ENCODE assay signal across 1 fruit fly cellular context in the genomic region with DNA sequence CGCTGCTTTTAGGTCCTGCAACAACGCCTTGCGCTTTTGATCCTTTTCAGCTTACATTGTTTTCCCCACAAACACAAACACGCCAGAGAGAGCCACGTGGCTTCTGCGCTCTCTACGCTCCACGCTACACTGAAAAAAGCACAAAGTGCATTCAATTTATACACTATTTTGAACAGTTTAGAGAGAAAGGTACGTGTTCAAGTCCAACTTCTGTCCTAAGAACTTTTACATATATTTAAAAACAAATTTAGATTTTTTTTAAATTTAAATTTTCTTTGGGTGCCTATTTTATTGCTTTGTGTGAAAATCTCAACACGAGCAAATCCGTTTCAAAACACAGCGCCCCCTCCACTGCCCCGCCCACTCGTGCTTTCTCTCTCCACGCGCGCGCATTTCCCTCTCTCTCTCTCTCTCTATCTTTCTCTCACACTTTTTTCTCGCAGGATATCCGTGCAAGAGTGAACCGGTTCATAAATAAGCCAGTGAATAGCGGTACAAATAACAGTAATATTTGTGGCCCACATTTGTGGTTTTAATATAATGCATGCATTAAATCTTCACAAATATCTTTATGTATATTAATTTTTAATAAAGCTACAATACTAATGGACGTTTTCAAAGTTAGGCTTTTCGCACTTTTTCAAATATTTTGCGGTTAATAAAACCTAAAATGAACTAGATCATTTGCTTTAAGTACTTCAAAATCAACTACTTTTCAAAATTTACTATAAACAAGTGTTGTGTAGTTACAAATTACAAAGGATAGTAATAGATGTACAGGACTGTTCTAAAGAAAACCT.
TF ChIP-seq lines count a peak whose summit lies in the region.

No protein-coding gene starts in this region.

TF ChIP-seq in whole organism, embryonic, 481 proteins besides CTCF, POLR2A, EP300 and RAD21 (continued from another document and continues in another):
- TF ChIP-seq unpg (GFP tag; optimal IDR thresholded peaks at IDR 0.05; lab: Kevin White, UChicago) (peak; percentile 88), cad (GFP tag; optimal IDR thresholded peaks at IDR 0.05; lab: Kevin White, UChicago) (no peak), CG14667 (GFP tag; IDR thresholded peaks at IDR 0.05; lab: Robert Waterston, UW) (peak; percentile 71), Sry-δ (GFP tag; optimal IDR thresholded peaks at IDR 0.05; lab: Kevin White, UChicago) (no peak), fd3F (GFP tag; optimal IDR thresholded peaks at IDR 0.05; lab: Kevin White, UChicago) (peak; percentile 74), CG2889 (GFP tag; IDR thresholded peaks at IDR 0.05; lab: Robert Waterston, UW) (peak; percentile 73), mam (GFP tag; optimal IDR thresholded peaks at IDR 0.05; lab: Kevin White, UChicago) (peak; percentile 70), BtbVII (GFP tag; optimal IDR thresholded peaks at IDR 0.05; lab: Kevin White, UChicago) (peak; percentile 81), CG31388 (GFP tag; optimal IDR thresholded peaks at IDR 0.05; lab: Kevin White, UChicago) (peak; percentile 59), gro (GFP tag; optimal IDR thresholded peaks at IDR 0.05; lab: Kevin White, UChicago) (peak; percentile 46), seq (GFP tag; IDR thresholded peaks at IDR 0.05; lab: Robert Waterston, UW) (peak; percentile 86), ham (GFP tag; IDR thresholded peaks at IDR 0.05; lab: Robert Waterston, UW) (0 out of 2 replicates have a peak, but pooled peaks have one; percentile 41), Dbx (GFP tag; IDR thresholded peaks at IDR 0.05; lab: Robert Waterston, UW) (peak; percentile 91), Gug (GFP tag; IDR thresholded peaks at IDR 0.05; lab: Robert Waterston, UW) (peak; percentile 67; the same call in 2 of the 4 replicates), Doc3 (GFP tag; IDR thresholded peaks at IDR 0.05; lab: Robert Waterston, UW; ENCODE audit: partially characterized antibody) (no peak), CG9817 (tag; optimal IDR thresholded peaks at IDR 0.05; lab: Kevin White, UChicago) (peak; percentile 57), GATAe (GFP tag; conservative IDR thresholded peaks at IDR 0.05; lab: Robert Waterston, UW) (peak; percentile 21; the same call in 1 of the 2 replicates), CG1832 (GFP tag; optimal IDR thresholded peaks at IDR 0.05; lab: Kevin White, UChicago) (peak; percentile 33), tx (GFP tag; optimal IDR thresholded peaks at IDR 0.05; lab: Kevin White, UChicago) (peak; percentile 8), mld (GFP tag; IDR thresholded peaks at IDR 0.05; lab: Robert Waterston, UW; ENCODE audit: partially characterized antibody) (no peak), CG17802 (tag; optimal IDR thresholded peaks at IDR 0.05; lab: Kevin White, UChicago) (peak; percentile 47), CG7963 (GFP tag; IDR thresholded peaks at IDR 0.05; lab: Robert Waterston, UW; ENCODE audit: partially characterized antibody) (no peak), CG5245 (GFP tag; optimal IDR thresholded peaks at IDR 0.05; lab: Kevin White, UChicago) (peak; percentile 71), CG7556 (GFP tag; optimal IDR thresholded peaks at IDR 0.05; lab: Kevin White, UChicago) (peak; percentile 89), Oli (tag; optimal IDR thresholded peaks at IDR 0.05; lab: Kevin White, UChicago) (peak; percentile 82), CG6854 (GFP tag; optimal IDR thresholded peaks at IDR 0.05; lab: Kevin White, UChicago) (peak; percentile 81), Lhr (GFP tag; optimal IDR thresholded peaks at IDR 0.05; lab: Kevin White, UChicago) (peak; percentile 26), C15 (GFP tag; IDR thresholded peaks at IDR 0.05; lab: Robert Waterston, UW) (peak; percentile 69; the same call in 1 of the 3 replicates), CG13296 (GFP tag; optimal IDR thresholded peaks at IDR 0.05; lab: Kevin White, UChicago) (peak; percentile 84), CG17568 (GFP tag; optimal IDR thresholded peaks at IDR 0.05; lab: Kevin White, UChicago) (peak; percentile 71), ttk (GFP tag; IDR thresholded peaks at IDR 0.05; lab: Robert Waterston, UW) (peak; percentile 74), Usf (GFP tag; optimal IDR thresholded peaks at IDR 0.05; lab: Kevin White, UChicago) (peak; percentile 27), row (GFP tag; IDR thresholded peaks at IDR 0.05; lab: Robert Waterston, UW) (peak; percentile 92), ken (GFP tag; IDR thresholded peaks at IDR 0.05; lab: Robert Waterston, UW) (peak; percentile 90), CG18764 (GFP tag; optimal IDR thresholded peaks at IDR 0.05; lab: Kevin White, UChicago) (peak; percentile 34), toy (GFP tag; IDR thresholded peaks at IDR 0.05; lab: Robert Waterston, UW) (peak; percentile 63; the same call in 1 of the 2 replicates), tgo (GFP tag; IDR thresholded peaks at IDR 0.05; lab: Robert Waterston, UW) (peak; percentile 86), ems (GFP tag; optimal IDR thresholded peaks at IDR 0.05; lab: Kevin White, UChicago) (peak; percentile 58), Side (GFP tag; optimal IDR thresholded peaks at IDR 0.05; lab: Kevin White, UChicago) (peak; percentile 57), fd64A (GFP tag; optimal IDR thresholded peaks at IDR 0.05; lab: Kevin White, UChicago) (peak; percentile 49), slp2 (GFP tag; optimal IDR thresholded peaks at IDR 0.05; lab: Kevin White, UChicago) (peak; percentile 26), fd96Cb (tag; optimal IDR thresholded peaks at IDR 0.05; lab: Kevin White, UChicago) (peak; percentile 82), oc (tag; optimal IDR thresholded peaks at IDR 0.05; lab: Kevin White, UChicago) (peak; percentile 85), CG8089 (GFP tag; optimal IDR thresholded peaks at IDR 0.05; lab: Kevin White, UChicago) (no peak), nmo (GFP tag; optimal IDR thresholded peaks at IDR 0.05; lab: Kevin White, UChicago) (peak; percentile 83), CG34422 (GFP tag; IDR thresholded peaks at IDR 0.05; lab: Robert Waterston, UW) (peak; percentile 84), Sox100B (GFP tag; optimal IDR thresholded peaks at IDR 0.05; lab: Kevin White, UChicago) (peak; percentile 77), CG17359 (tag; optimal IDR thresholded peaks at IDR 0.05; lab: Kevin White, UChicago) (peak; percentile 90), CG2202 (tag; optimal IDR thresholded peaks at IDR 0.05; lab: Kevin White, UChicago) (peak; percentile 60), CG9727 (GFP tag; optimal IDR thresholded peaks at IDR 0.05; lab: Kevin White, UChicago) (peak; percentile 82), Hey (tag; optimal IDR thresholded peaks at IDR 0.05; lab: Kevin White, UChicago) (no peak), CG16815 (GFP tag; optimal IDR thresholded peaks at IDR 0.05; lab: Kevin White, UChicago) (peak; percentile 61), zfh1 (GFP tag; IDR thresholded peaks at IDR 0.05; lab: Robert Waterston, UW) (peak; percentile 85), h (optimal IDR thresholded peaks at IDR 0.05; lab: Kevin White, UChicago) (no peak), Hr39 (optimal IDR thresholded peaks at IDR 0.05; lab: Kevin White, UChicago) (no peak), CG7987 (GFP tag; optimal IDR thresholded peaks at IDR 0.05; lab: Kevin White, UChicago) (peak; percentile 59), Six4 (GFP tag; optimal IDR thresholded peaks at IDR 0.05; lab: Kevin White, UChicago) (peak; percentile 70), Chrac-16 (GFP tag; optimal IDR thresholded peaks at IDR 0.05; lab: Kevin White, UChicago) (peak; percentile 69), CG3995 (GFP tag; optimal IDR thresholded peaks at IDR 0.05; lab: Kevin White, UChicago) (no peak), gfzf (GFP tag; optimal IDR thresholded peaks at IDR 0.05; lab: Kevin White, UChicago) (no peak), grn (GFP tag; optimal IDR thresholded peaks at IDR 0.05; lab: Kevin White, UChicago) (no peak), sisA (GFP tag; IDR thresholded peaks at IDR 0.05; lab: Robert Waterston, UW) (peak; percentile 85), Xrp1 (GFP tag; IDR thresholded peaks at IDR 0.05; lab: Robert Waterston, UW) (peak; percentile 90), tna (GFP tag; IDR thresholded peaks at IDR 0.05; lab: Robert Waterston, UW; ENCODE audit: partially characterized antibody) (no peak), CG10147 (GFP tag; optimal IDR thresholded peaks at IDR 0.05; lab: Kevin White, UChicago) (peak; percentile 82), Dref (GFP tag; IDR thresholded peaks at IDR 0.05; lab: Robert Waterston, UW) (no peak), CG13624 (GFP tag; optimal IDR thresholded peaks at IDR 0.05; lab: Kevin White, UChicago) (peak; percentile 60), run (tag; optimal IDR thresholded peaks at IDR 0.05; lab: Kevin White, UChicago) (peak; percentile 74), D (optimal IDR thresholded peaks at IDR 0.05; lab: Kevin White, UChicago) (no peak), D (GFP tag; optimal IDR thresholded peaks at IDR 0.05; lab: Kevin White, UChicago) (peak; percentile 78), sc (optimal IDR thresholded peaks at IDR 0.05; lab: Kevin White, UChicago) (no peak), sc (GFP tag; optimal IDR thresholded peaks at IDR 0.05; lab: Kevin White, UChicago) (peak; percentile 69), Meics (GFP tag; optimal IDR thresholded peaks at IDR 0.05; lab: Kevin White, UChicago) (peak; percentile 88), pum (GFP tag; optimal IDR thresholded peaks at IDR 0.05; lab: Kevin White, UChicago) (peak; percentile 30), Hmx (GFP tag; optimal IDR thresholded peaks at IDR 0.05; lab: Kevin White, UChicago) (no peak), ftz-f1 (GFP tag; optimal IDR thresholded peaks at IDR 0.05; lab: Kevin White, UChicago) (no peak), Ets65A (GFP tag; lab: Kevin White, UChicago) (peak; percentile 92), CG16813 (GFP tag; IDR thresholded peaks at IDR 0.05; lab: Robert Waterston, UW; ENCODE audit: partially characterized antibody) (no peak), Lim3 (GFP tag; IDR thresholded peaks at IDR 0.05; lab: Robert Waterston, UW) (no peak), schlank (tag; optimal IDR thresholded peaks at IDR 0.05; lab: Kevin White, UChicago) (peak; percentile 43), CG6272 (GFP tag; IDR thresholded peaks at IDR 0.05; lab: Robert Waterston, UW) (peak; percentile 85), kay (GFP tag; optimal IDR thresholded peaks at IDR 0.05; lab: Kevin White, UChicago) (peak; percentile 12), dimm (GFP tag; IDR thresholded peaks at IDR 0.05; lab: Robert Waterston, UW) (0 out of 2 replicates have a peak, but pooled peaks have one; percentile 48), otp (GFP tag; IDR thresholded peaks at IDR 0.05; lab: Robert Waterston, UW) (peak; percentile 82), CG12299 (tag; optimal IDR thresholded peaks at IDR 0.05; lab: Kevin White, UChicago) (peak; percentile 74), Hand (GFP tag; optimal IDR thresholded peaks at IDR 0.05; lab: Kevin White, UChicago) (peak; percentile 84), gsb (GFP tag; IDR thresholded peaks at IDR 0.05; lab: Robert Waterston, UW) (peak; percentile 78), CG17612 (GFP tag; IDR thresholded peaks at IDR 0.05; lab: Robert Waterston, UW) (peak; percentile 68), dati (GFP tag; IDR thresholded peaks at IDR 0.05; lab: Robert Waterston, UW) (peak; percentile 59), insv (GFP tag; optimal IDR thresholded peaks at IDR 0.05; lab: Kevin White, UChicago) (no peak), CG13775 (GFP tag; optimal IDR thresholded peaks at IDR 0.05; lab: Kevin White, UChicago) (peak; percentile 77), CG43689 (GFP tag; IDR thresholded peaks at IDR 0.05; lab: Robert Waterston, UW) (peak; percentile 63), eve (GFP tag; optimal IDR thresholded peaks at IDR 0.05; lab: Kevin White, UChicago) (no peak), CG6791 (GFP tag; IDR thresholded peaks at IDR 0.05; lab: Robert Waterston, UW; ENCODE audit: partially characterized antibody) (no peak), CG8290 (GFP tag; optimal IDR thresholded peaks at IDR 0.05; lab: Kevin White, UChicago) (no peak), CG8290 (tag; optimal IDR thresholded peaks at IDR 0.05; lab: Kevin White, UChicago) (peak in 1 of 2 experiments; percentile 53), stc (GFP tag; IDR thresholded peaks at IDR 0.05; lab: Robert Waterston, UW) (peak; percentile 88), croc (GFP tag; conservative IDR thresholded peaks at IDR 0.05; lab: Robert Waterston, UW) (peak; percentile 66; the same call in 2 of the 3 replicates), mirr (GFP tag; optimal IDR thresholded peaks at IDR 0.05; lab: Kevin White, UChicago) (peak; percentile 28), Ssrp (tag; optimal IDR thresholded peaks at IDR 0.05; lab: Kevin White, UChicago) (peak; percentile 53), CG34376 (GFP tag; optimal IDR thresholded peaks at IDR 0.05; lab: Kevin White, UChicago) (peak; percentile 67), CG17328 (GFP tag; IDR thresholded peaks at IDR 0.05; lab: Robert Waterston, UW) (peak; percentile 88), MBD-R2 (GFP tag; IDR thresholded peaks at IDR 0.05; lab: Robert Waterston, UW) (peak; percentile 58; the same call in 1 of the 2 replicates), CG3163 (GFP tag; optimal IDR thresholded peaks at IDR 0.05; lab: Kevin White, UChicago) (no peak), bsh (GFP tag; optimal IDR thresholded peaks at IDR 0.05; lab: Kevin White, UChicago) (peak; percentile 62 to 90), Dfd (GFP tag; optimal IDR thresholded peaks at IDR 0.05; lab: Kevin White, UChicago) (no peak), zf30C (GFP tag; optimal IDR thresholded peaks at IDR 0.05; lab: Kevin White, UChicago) (peak; percentile 70), dan (GFP tag; IDR thresholded peaks at IDR 0.05; lab: Robert Waterston, UW) (no peak), dmrt99B (tag; optimal IDR thresholded peaks at IDR 0.05; lab: Kevin White, UChicago) (peak; percentile 90), sim (GFP tag; IDR thresholded peaks at IDR 0.05; lab: Robert Waterston, UW) (peak; percentile 68), crp (GFP tag; optimal IDR thresholded peaks at IDR 0.05; lab: Kevin White, UChicago) (peak in 1 of 2 experiments; percentile 11), zen2 (GFP tag; IDR thresholded peaks at IDR 0.05; lab: Robert Waterston, UW; ENCODE audit: partially characterized antibody) (no peak), btn (GFP tag; optimal IDR thresholded peaks at IDR 0.05; lab: Kevin White, UChicago) (no peak), org-1 (GFP tag; optimal IDR thresholded peaks at IDR 0.05; lab: Kevin White, UChicago) (peak; percentile 70), CrebB (tag; optimal IDR thresholded peaks at IDR 0.05; lab: Kevin White, UChicago) (peak; percentile 74), D19A (tag; optimal IDR thresholded peaks at IDR 0.05; lab: Kevin White, UChicago) (peak; percentile 77), CG15601 (tag; optimal IDR thresholded peaks at IDR 0.05; lab: Kevin White, UChicago) (peak; percentile 77), fu2 (GFP tag; optimal IDR thresholded peaks at IDR 0.05; lab: Kevin White, UChicago) (no peak), CG11696 (GFP tag; IDR thresholded peaks at IDR 0.05; lab: Robert Waterston, UW) (peak; percentile 85), her (GFP tag; optimal IDR thresholded peaks at IDR 0.05; lab: Kevin White, UChicago) (peak; percentile 26), MTF-1 (GFP tag; optimal IDR thresholded peaks at IDR 0.05; lab: Kevin White, UChicago; ENCODE audit: borderline replicate concordance) (peak; percentile 49)
